Fruit fly (Drosophila melanogaster): ENCODE data around the gene Fhos.

Gene Fhos

DNA sequence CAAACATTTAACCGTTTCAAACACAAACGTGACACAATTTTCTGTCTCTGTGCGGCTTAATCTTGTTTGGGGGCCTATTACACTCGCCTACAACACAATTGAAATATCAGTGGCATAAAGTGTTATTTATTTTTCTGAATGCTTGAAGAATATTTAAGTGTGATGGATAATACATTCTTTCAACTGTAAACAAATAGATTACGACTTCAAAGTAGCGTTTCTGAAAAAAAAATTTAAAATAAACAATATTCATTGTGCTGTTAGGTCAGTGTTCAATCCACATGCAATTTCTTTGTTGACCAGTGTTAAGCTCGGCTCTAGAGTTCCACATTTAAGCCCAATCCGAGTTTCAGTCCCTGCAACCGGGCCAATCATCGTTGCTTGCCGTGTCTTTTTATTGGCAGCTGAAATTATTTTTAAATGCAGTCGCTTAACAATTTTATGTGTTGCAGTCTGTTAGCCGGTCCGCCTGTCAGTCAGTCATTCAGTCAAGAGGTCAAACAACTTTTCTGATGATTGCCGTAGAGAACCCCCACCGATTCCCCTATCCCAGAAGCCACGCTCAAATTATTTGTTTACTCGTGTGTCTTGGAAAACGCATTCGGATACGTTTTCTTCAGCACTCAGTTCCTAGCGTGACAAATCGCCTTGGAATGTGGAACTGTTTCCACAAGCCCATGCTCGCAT, 19.7 kb downstream of the Fhos start (continued):
- TF ChIP-seq pum (GFP tag; optimal IDR thresholded peaks at IDR 0.05) (no peak), nau (GFP tag; optimal IDR thresholded peaks at IDR 0.05) (peak; percentile 43), CG17361 (GFP tag; IDR thresholded peaks at IDR 0.05) (peak; percentile 86), CG8944 (GFP tag; optimal IDR thresholded peaks at IDR 0.05) (peak; percentile 17), Chrac-16 (GFP tag; optimal IDR thresholded peaks at IDR 0.05) (peak; percentile 54), ash1 (GFP tag; optimal IDR thresholded peaks at IDR 0.05) (no peak), Usf (GFP tag; optimal IDR thresholded peaks at IDR 0.05) (no peak), CG12071 (GFP tag; optimal IDR thresholded peaks at IDR 0.05) (no peak), CG10462 (GFP tag; optimal IDR thresholded peaks at IDR 0.05) (peak; percentile 2), CG18619 (GFP tag; optimal IDR thresholded peaks at IDR 0.05) (peak; percentile 67), CG12744 (GFP tag; optimal IDR thresholded peaks at IDR 0.05) (no peak), CG18476 (GFP tag; optimal IDR thresholded peaks at IDR 0.05) (peak; percentile 17), gsb (GFP tag; IDR thresholded peaks at IDR 0.05) (no peak), CG2875 (GFP tag; optimal IDR thresholded peaks at IDR 0.05) (peak; percentile 71), zen2 (GFP tag; IDR thresholded peaks at IDR 0.05; ENCODE audit: partially characterized antibody) (no peak), CG7745 (tag; optimal IDR thresholded peaks at IDR 0.05) (no peak), Med (GFP tag) (peak; percentile 63), CG11085 (GFP tag; IDR thresholded peaks at IDR 0.05) (no peak), NFAT (GFP tag; IDR thresholded peaks at IDR 0.05) (no peak), chn (GFP tag; optimal IDR thresholded peaks at IDR 0.05) (peak; percentile 0), Atf6 (GFP tag; IDR thresholded peaks at IDR 0.05) (peak; percentile 60; the same call in 1 of the 2 replicates), ap (GFP tag; IDR thresholded peaks at IDR 0.05) (peak; percentile 54), Gug (GFP tag; IDR thresholded peaks at IDR 0.05) (peak; percentile 20; the same call in 1 of the 4 replicates), pb (GFP tag; optimal IDR thresholded peaks at IDR 0.05) (no peak), BtbVII (GFP tag; optimal IDR thresholded peaks at IDR 0.05) (no peak), cato (GFP tag; optimal IDR thresholded peaks at IDR 0.05; ENCODE audit: borderline replicate concordance) (peak; percentile 60), CG12659 (GFP tag; optimal IDR thresholded peaks at IDR 0.05) (peak; percentile 53), Eip74EF (GFP tag; optimal IDR thresholded peaks at IDR 0.05) (peak in 1 of 2 experiments; percentile 77), CG5953 (GFP tag; IDR thresholded peaks at IDR 0.05) (peak; percentile 56; the same call in 1 of the 2 replicates), CG13123 (GFP tag; optimal IDR thresholded peaks at IDR 0.05) (peak; percentile 36), nerfin-2 (GFP tag; IDR thresholded peaks at IDR 0.05; ENCODE audit: partially characterized antibody) (no peak), Sox100B (GFP tag; optimal IDR thresholded peaks at IDR 0.05) (peak; percentile 74), Trl (optimal IDR thresholded peaks at IDR 0.05) (no peak), Trl (GFP tag; optimal IDR thresholded peaks at IDR 0.05) (peak; percentile 7), CG1647 (GFP tag; optimal IDR thresholded peaks at IDR 0.05) (no peak), Hr78 (GFP tag; optimal IDR thresholded peaks at IDR 0.05) (peak in 1 of 2 experiments; percentile 73), CG10979 (tag; optimal IDR thresholded peaks at IDR 0.05) (peak; percentile 85), Mes4 (GFP tag; optimal IDR thresholded peaks at IDR 0.05) (peak; percentile 66), Rx (GFP tag; IDR thresholded peaks at IDR 0.05) (peak; percentile 35; the same call in 1 of the 2 replicates), gfzf (GFP tag; optimal IDR thresholded peaks at IDR 0.05) (no peak), Vsx1 (GFP tag; optimal IDR thresholded peaks at IDR 0.05) (peak; percentile 8), CG8388 (GFP tag; optimal IDR thresholded peaks at IDR 0.05) (peak; percentile 82), CG1792 (GFP tag; optimal IDR thresholded peaks at IDR 0.05) (no peak), CG3065 (GFP tag; optimal IDR thresholded peaks at IDR 0.05) (peak; percentile 38), Taf1 (GFP tag; IDR thresholded peaks at IDR 0.05) (no peak), CG11504 (tag; optimal IDR thresholded peaks at IDR 0.05) (peak; percentile 79), da (GFP tag; optimal IDR thresholded peaks at IDR 0.05) (no peak), fu2 (GFP tag; optimal IDR thresholded peaks at IDR 0.05) (no peak), CG3847 (GFP tag; IDR thresholded peaks at IDR 0.05) (peak; percentile 51), ERR (GFP tag; optimal IDR thresholded peaks at IDR 0.05) (peak; percentile 3)

Measured in whole organism, embryonic.